Fruit fly (Drosophila melanogaster) whole organism, wandering third instar larva: ENCODE measurements around the gene Acsx3.

ENCODE experiments used
- CrebA ChIP-seq: fragments of 200-800 bp; sonication (Bioruptor generic); optimal IDR thresholded peaks from 2 replicates; lab custom pipeline; 2016; ENCODE audit warnings: missing biosample characterization, mild to moderate bottlenecking, missing genetic modification characterization, borderline replicate concordance
- GATAd ChIP-seq: sonication (Bioruptor generic); optimal IDR thresholded peaks from 2 replicates; lab custom pipeline; 2016; ENCODE audit warnings: missing biosample characterization, missing genetic modification characterization
- Hr83 ChIP-seq: fragments of 200-300 bp; sonication (Bioruptor generic); optimal IDR thresholded peaks from 2 replicates; lab custom pipeline; 2016; ENCODE audit warnings: missing biosample characterization, mild to moderate bottlenecking, missing genetic modification characterization, moderate library complexity; ENCODE audit not compliant: poor library complexity, severe bottlenecking
- OdsH ChIP-seq: fragments of 200-800 bp; sonication (Bioruptor generic); optimal IDR thresholded peaks from 2 replicates; lab custom pipeline; 2016; ENCODE audit warnings: missing biosample characterization, mild to moderate bottlenecking, missing genetic modification characterization
- pan ChIP-seq: fragments of >200 bp; optimal IDR thresholded peaks from 2 replicates; lab custom pipeline; 2017
- psq ChIP-seq: fragments of 200-800 bp; sonication (Bioruptor generic); optimal IDR thresholded peaks from 3 replicates; lab custom pipeline; 2017; ENCODE audit warnings: missing biosample characterization, mild to moderate bottlenecking, missing genetic modification characterization, moderate library complexity
- rgr ChIP-seq: fragments of 200-800 bp; sonication (Bioruptor generic); optimal IDR thresholded peaks from 3 replicates; lab custom pipeline; 2016; ENCODE audit warnings: missing biosample characterization, mild to moderate bottlenecking, missing genetic modification characterization

- no peak for TF ChIP-seq pan (lab: Kevin White, UChicago)
- no peak for TF ChIP-seq psq (GFP tag; lab: Kevin White, UChicago)
- TF ChIP-seq rgr (GFP tag; lab: Kevin White, UChicago) = no peak
- no peak for TF ChIP-seq OdsH (GFP tag; lab: Kevin White, UChicago)
- TF ChIP-seq Hr83 (GFP tag; lab: Kevin White, UChicago) = no peak
- no peak for TF ChIP-seq GATAd (GFP tag; lab: Kevin White, UChicago)
- no peak for TF ChIP-seq CrebA (GFP tag; lab: Kevin White, UChicago)
These were observed 7.9 kb upstream of the Acsx3 start, which contains the start of gene Acsx1L for dm6 chr3R:19773125-19773524.
